Fruit fly (Drosophila melanogaster): ENCODE results near the gene csw.

The csw gene

DNA sequence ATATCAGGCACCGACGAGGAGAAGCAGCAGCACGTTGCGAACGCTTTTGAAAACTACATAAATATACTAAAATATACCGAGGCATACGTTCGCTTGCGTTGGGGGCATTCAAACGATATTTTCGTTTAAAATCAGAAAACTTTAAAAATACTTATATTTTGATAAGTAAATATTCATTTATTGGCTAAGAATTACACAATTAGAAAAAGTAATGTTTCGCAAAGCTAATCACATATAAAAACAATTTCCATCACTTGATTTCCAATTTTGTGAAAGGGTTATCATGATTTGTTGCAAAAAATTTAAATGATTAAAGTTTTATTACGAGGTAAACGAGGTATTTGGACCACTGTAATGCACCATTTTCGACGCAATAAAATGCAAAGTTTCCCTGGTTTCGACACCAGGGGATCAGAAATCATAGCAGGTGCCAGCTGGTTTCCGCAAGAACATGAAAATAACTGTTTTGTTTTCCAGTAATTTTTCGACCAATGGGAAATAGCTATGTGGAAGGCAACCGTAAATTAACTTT is 18.1 kb upstream of the csw start, which contains the start of gene CG4045 (continued):
- TF ChIP-seq CG30403 (GFP tag; optimal IDR thresholded peaks at IDR 0.05) (no peak), sens (GFP tag) (peak; percentile 73), btn (GFP tag; optimal IDR thresholded peaks at IDR 0.05) (no peak), chinmo (GFP tag; IDR thresholded peaks at IDR 0.05; ENCODE audit: partially characterized antibody) (no peak), CG14710 (tag; optimal IDR thresholded peaks at IDR 0.05) (peak; percentile 12), dmrt99B (tag; optimal IDR thresholded peaks at IDR 0.05) (peak; percentile 31), pho (GFP tag; optimal IDR thresholded peaks at IDR 0.05) (no peak), Atf6 (GFP tag; IDR thresholded peaks at IDR 0.05) (no peak), Oaz (GFP tag; IDR thresholded peaks at IDR 0.05) (no peak), odd (GFP tag; optimal IDR thresholded peaks at IDR 0.05) (no peak), Ssrp (tag; optimal IDR thresholded peaks at IDR 0.05) (peak; percentile 21), CG4854 (GFP tag; optimal IDR thresholded peaks at IDR 0.05) (no peak), Bgb (GFP tag; IDR thresholded peaks at IDR 0.05; ENCODE audit: partially characterized antibody) (no peak), Antp (GFP tag; optimal IDR thresholded peaks at IDR 0.05) (no peak), pb (GFP tag; optimal IDR thresholded peaks at IDR 0.05) (no peak), nmo (GFP tag; optimal IDR thresholded peaks at IDR 0.05) (peak; percentile 16), CG4424 (GFP tag; optimal IDR thresholded peaks at IDR 0.05) (peak; percentile 18), otp (GFP tag; IDR thresholded peaks at IDR 0.05) (no peak), eyg (GFP tag; optimal IDR thresholded peaks at IDR 0.05) (no peak), Optix (GFP tag; IDR thresholded peaks at IDR 0.05) (no peak), Dad (GFP tag; optimal IDR thresholded peaks at IDR 0.05) (no peak), sob (GFP tag; IDR thresholded peaks at IDR 0.05) (no peak), ash1 (GFP tag; optimal IDR thresholded peaks at IDR 0.05) (no peak), ara (GFP tag; IDR thresholded peaks at IDR 0.05) (no peak), CG43689 (GFP tag; IDR thresholded peaks at IDR 0.05) (no peak), CG2129 (GFP tag; IDR thresholded peaks at IDR 0.05; ENCODE audit: partially characterized antibody) (no peak), kah (GFP tag; optimal IDR thresholded peaks at IDR 0.05) (no peak), al (GFP tag; IDR thresholded peaks at IDR 0.05) (no peak), CG4404 (GFP tag; IDR thresholded peaks at IDR 0.05) (no peak), Deaf1 (tag; optimal IDR thresholded peaks at IDR 0.05) (no peak), eve (GFP tag; optimal IDR thresholded peaks at IDR 0.05) (no peak), Meics (GFP tag; optimal IDR thresholded peaks at IDR 0.05) (no peak), CG3995 (GFP tag; optimal IDR thresholded peaks at IDR 0.05) (no peak), CG1233 (GFP tag; optimal IDR thresholded peaks at IDR 0.05) (no peak), sd (tag; optimal IDR thresholded peaks at IDR 0.05) (no peak), CG11560 (tag; IDR thresholded peaks at IDR 0.05) (no peak), CG11696 (GFP tag; IDR thresholded peaks at IDR 0.05) (no peak), HHEX (GFP tag; optimal IDR thresholded peaks at IDR 0.05) (no peak), NC2β (GFP tag; optimal IDR thresholded peaks at IDR 0.05) (no peak), CG8478 (optimal IDR thresholded peaks at IDR 0.05) (no peak), dati (GFP tag; IDR thresholded peaks at IDR 0.05) (no peak), CG13775 (GFP tag; optimal IDR thresholded peaks at IDR 0.05) (no peak), CG10462 (GFP tag; optimal IDR thresholded peaks at IDR 0.05) (no peak), bab2 (GFP tag; optimal IDR thresholded peaks at IDR 0.05) (no peak), CG14441 (GFP tag; IDR thresholded peaks at IDR 0.05) (no peak), Oli (tag; optimal IDR thresholded peaks at IDR 0.05) (no peak), Rx (GFP tag; IDR thresholded peaks at IDR 0.05) (no peak), sim (GFP tag; IDR thresholded peaks at IDR 0.05) (no peak), Rfx (GFP tag; IDR thresholded peaks at IDR 0.05) (no peak), CG10147 (GFP tag; optimal IDR thresholded peaks at IDR 0.05) (no peak), CG33213 (GFP tag; optimal IDR thresholded peaks at IDR 0.05) (no peak), CG7271 (tag; optimal IDR thresholded peaks at IDR 0.05) (no peak), CG12104 (GFP tag; optimal IDR thresholded peaks at IDR 0.05) (no peak)

Data from whole organism, embryonic.